Fruit fly (Drosophila melanogaster) whole organism, embryonic: ENCODE data around the gene CG5697.

Experiments used
- Bgb ChIP-seq: fragments of 200-800 bp; sonication (Bioruptor generic); IDR thresholded peaks from 2 replicates; pipeline ENCODE4 v1.3.6; 2022; ENCODE audit warnings: missing biosample characterization, missing genetic modification characterization; ENCODE audit not compliant: partially characterized antibody
- CG1024 ChIP-seq: fragments of 200-800 bp; sonication (Bioruptor generic); IDR thresholded peaks from 2 replicates; pipeline ENCODE4 v1.3.6; 2022; ENCODE audit warnings: missing biosample characterization, missing genetic modification characterization
- CG10267 ChIP-seq: fragments of 200-800 bp; sonication (Bioruptor generic); optimal IDR thresholded peaks from 2 replicates; lab custom pipeline; 2018; ENCODE audit warnings: missing biosample characterization, mild to moderate bottlenecking, missing genetic modification characterization, moderate library complexity
- CG10543 ChIP-seq: fragments of 200-800 bp; sonication (Bioruptor generic); optimal IDR thresholded peaks from 3 replicates; lab custom pipeline; 2017; ENCODE audit warnings: missing biosample characterization, mild to moderate bottlenecking, missing genetic modification characterization, moderate library complexity
- CG11247 ChIP-seq: fragments of 200-800 bp; sonication (Bioruptor generic); IDR thresholded peaks from 2 replicates; pipeline ENCODE4 v1.3.6; 2022; ENCODE audit warnings: missing biosample characterization, missing genetic modification characterization
- CG11504 ChIP-seq: fragments of 200-800 bp; sonication (Bioruptor generic); optimal IDR thresholded peaks from 3 replicates; lab custom pipeline; 2019; ENCODE audit warnings: missing biosample characterization, mild to moderate bottlenecking, missing genetic modification characterization, moderate library complexity
- CG12071 ChIP-seq: fragments of 200-800 bp; sonication (Bioruptor generic); optimal IDR thresholded peaks from 3 replicates; lab custom pipeline; 2018; ENCODE audit warnings: missing biosample characterization, mild to moderate bottlenecking, missing genetic modification characterization
- CG13624 ChIP-seq: fragments of 200-800 bp; sonication (Bioruptor generic); optimal IDR thresholded peaks from 2 replicates; lab custom pipeline; 2016; ENCODE audit warnings: missing biosample characterization, missing genetic modification characterization
- CG13894 ChIP-seq: fragments of 200-800 bp; sonication (Bioruptor generic); optimal IDR thresholded peaks from 3 replicates; lab custom pipeline; 2018; ENCODE audit warnings: missing biosample characterization, mild to moderate bottlenecking, missing genetic modification characterization, moderate library complexity
- CG14860 ChIP-seq: fragments of 200-800 bp; sonication (Bioruptor generic); IDR thresholded peaks from 3 replicates; pipeline ENCODE4 v1.3.6; 2022; ENCODE audit warnings: missing biosample characterization, missing genetic modification characterization; ENCODE audit not compliant: partially characterized antibody
- CG16813 ChIP-seq: fragments of 200-800 bp; sonication (Bioruptor generic); IDR thresholded peaks from 3 replicates; pipeline ENCODE4 v1.3.6; 2022; ENCODE audit warnings: missing biosample characterization, missing genetic modification characterization; ENCODE audit not compliant: partially characterized antibody
- CG2199 ChIP-seq: fragments of 200-800 bp; sonication (Bioruptor generic); IDR thresholded peaks from 3 replicates; pipeline ENCODE4 v1.3.6; 2022; ENCODE audit warnings: missing biosample characterization, missing genetic modification characterization
- CG2202 ChIP-seq: fragments of 200-800 bp; sonication (Bioruptor generic); optimal IDR thresholded peaks from 2 replicates; lab custom pipeline; 2018; ENCODE audit warnings: missing biosample characterization, mild to moderate bottlenecking, missing genetic modification characterization
- CG2875 ChIP-seq: fragments of 200-800 bp; sonication (Bioruptor generic); optimal IDR thresholded peaks from 2 replicates; lab custom pipeline; 2017; ENCODE audit warnings: missing biosample characterization, mild to moderate bottlenecking, missing genetic modification characterization, missing genetic modification reagents
- CG30020 ChIP-seq: fragments of 200-800 bp; optimal IDR thresholded peaks from 2 replicates; lab custom pipeline; 2019; ENCODE audit warnings: missing biosample characterization, mild to moderate bottlenecking, missing genetic modification characterization, moderate library complexity
- CG3407 ChIP-seq: fragments of 200-800 bp; sonication (Bioruptor generic); optimal IDR thresholded peaks from 2 replicates; lab custom pipeline; 2018; ENCODE audit warnings: missing biosample characterization, mild to moderate bottlenecking, missing genetic modification characterization
- CG4328 ChIP-seq: fragments of 200-800 bp; sonication (Bioruptor generic); optimal IDR thresholded peaks from 3 replicates; lab custom pipeline; 2017; ENCODE audit warnings: missing biosample characterization, missing genetic modification reagents, missing genetic modification characterization
- CG7372 ChIP-seq: fragments of 200-800 bp; sonication (Bioruptor generic); IDR thresholded peaks from 2 replicates; pipeline ENCODE4 v1.3.6; 2022; ENCODE audit warnings: missing biosample characterization, missing genetic modification characterization
- CG7963 ChIP-seq: fragments of 200-800 bp; sonication (Bioruptor generic); IDR thresholded peaks from 3 replicates; pipeline ENCODE4 v1.3.6; 2022; ENCODE audit warnings: missing biosample characterization, missing genetic modification characterization; ENCODE audit not compliant: partially characterized antibody
- Dp ChIP-seq: fragments of 200-800 bp; sonication (Bioruptor generic); optimal IDR thresholded peaks from 2 replicates; lab custom pipeline; 2018; ENCODE audit warnings: missing biosample characterization, mild to moderate bottlenecking, missing genetic modification characterization, moderate library complexity
- GATAe ChIP-seq: fragments of 200-800 bp; sonication (Bioruptor generic); conservative IDR thresholded peaks from 2 replicates; pipeline ENCODE4 v1.3.6; 2022; ENCODE audit warnings: missing biosample characterization, missing genetic modification characterization
- HLHmδ ChIP-seq: fragments of 200-800 bp; sonication (Bioruptor generic); optimal IDR thresholded peaks from 2 replicates; lab custom pipeline; 2018; ENCODE audit warnings: missing biosample characterization, mild to moderate bottlenecking, missing genetic modification characterization, moderate library complexity
- Hr3 ChIP-seq: fragments of 200-800 bp; sonication (Bioruptor generic); optimal IDR thresholded peaks from 3 replicates; lab custom pipeline; 2016; ENCODE audit warnings: missing biosample characterization, missing genetic modification characterization
- Mrtf ChIP-seq: fragments of 200-800 bp; sonication (Bioruptor generic); IDR thresholded peaks from 3 replicates; pipeline ENCODE4 v1.3.6; 2022; ENCODE audit warnings: missing biosample characterization, missing genetic modification characterization
- Neu2 ChIP-seq: fragments of 200-800 bp; sonication (Bioruptor generic); optimal IDR thresholded peaks from 3 replicates; lab custom pipeline; 2016; ENCODE audit warnings: missing biosample characterization, missing genetic modification characterization, borderline replicate concordance
- Oaz ChIP-seq: fragments of 200-800 bp; sonication (Bioruptor generic); IDR thresholded peaks from 2 replicates; pipeline ENCODE4 v1.3.6; 2022; ENCODE audit warnings: missing biosample characterization, missing genetic modification characterization
- Rx ChIP-seq: fragments of 200-800 bp; sonication (Bioruptor generic); IDR thresholded peaks from 2 replicates; pipeline ENCODE4 v1.3.6; 2022; ENCODE audit warnings: missing biosample characterization, missing genetic modification characterization
- Sox100B ChIP-seq: fragments of 200-800 bp; sonication (Bioruptor generic); optimal IDR thresholded peaks from 3 replicates; lab custom pipeline; 2018; ENCODE audit warnings: missing biosample characterization, mild to moderate bottlenecking, missing genetic modification characterization
- ase ChIP-seq: fragments of 200-800 bp; sonication (Bioruptor generic); IDR thresholded peaks from 3 replicates; pipeline ENCODE4 v1.3.6; 2022; ENCODE audit warnings: missing biosample characterization, missing genetic modification characterization
- dmrt99B ChIP-seq: fragments of 200-800 bp; sonication (Bioruptor generic); optimal IDR thresholded peaks from 2 replicates; lab custom pipeline; 2018; ENCODE audit warnings: missing biosample characterization, mild to moderate bottlenecking, missing genetic modification characterization, moderate library complexity
- en ChIP-seq: fragments of 200-800 bp; sonication (Bioruptor generic); optimal IDR thresholded peaks from 2 replicates; lab custom pipeline; 2016; ENCODE audit warnings: missing biosample characterization, missing genetic modification characterization
- gce ChIP-seq: fragments of 200-800 bp; sonication (Bioruptor generic); IDR thresholded peaks from 3 replicates; pipeline ENCODE4 v1.3.6; 2022; ENCODE audit warnings: missing biosample characterization, missing genetic modification characterization
- grn ChIP-seq: fragments of 200-800 bp; sonication (Bioruptor generic); optimal IDR thresholded peaks from 3 replicates; lab custom pipeline; 2017; ENCODE audit warnings: missing biosample characterization, missing genetic modification characterization
- ind ChIP-seq: fragments of 200-800 bp; sonication (Bioruptor generic); optimal IDR thresholded peaks from 3 replicates; lab custom pipeline; 2016; ENCODE audit warnings: missing biosample characterization, missing genetic modification characterization
- klu ChIP-seq: fragments of 200-800 bp; sonication (Bioruptor generic); IDR thresholded peaks from 2 replicates; pipeline ENCODE4 v1.3.6; 2022; ENCODE audit warnings: missing biosample characterization, missing genetic modification characterization
- nerfin-2 ChIP-seq: fragments of 200-800 bp; sonication (Bioruptor generic); IDR thresholded peaks from 2 replicates; pipeline ENCODE4 v1.3.6; 2022; ENCODE audit warnings: missing biosample characterization, missing genetic modification characterization; ENCODE audit not compliant: partially characterized antibody
- p53 ChIP-seq: fragments of 200-800 bp; sonication (Bioruptor generic); optimal IDR thresholded peaks from 2 replicates; lab custom pipeline; 2016; ENCODE audit warnings: missing biosample characterization, missing genetic modification characterization
- phol ChIP-seq: fragments of 200-800 bp; sonication (Bioruptor generic); optimal IDR thresholded peaks from 3 replicates; lab custom pipeline; 2018; ENCODE audit warnings: missing biosample characterization, mild to moderate bottlenecking, missing genetic modification characterization, moderate library complexity
- pzg ChIP-seq: fragments of 200-800 bp; sonication (Bioruptor generic); optimal IDR thresholded peaks from 3 replicates; lab custom pipeline; 2018; ENCODE audit warnings: missing biosample characterization, mild to moderate bottlenecking, missing genetic modification characterization, moderate library complexity
- run ChIP-seq: fragments of 200-800 bp; sonication (Bioruptor generic); optimal IDR thresholded peaks from 3 replicates; lab custom pipeline; 2018; ENCODE audit warnings: missing biosample characterization, mild to moderate bottlenecking, missing genetic modification characterization
- schlank ChIP-seq: fragments of 200-800 bp; sonication (Bioruptor generic); optimal IDR thresholded peaks from 2 replicates; lab custom pipeline; 2018; ENCODE audit warnings: missing biosample characterization, mild to moderate bottlenecking, missing genetic modification characterization
- sima ChIP-seq: fragments of 200-800 bp; sonication (Bioruptor generic); optimal IDR thresholded peaks from 2 replicates; lab custom pipeline; 2016; ENCODE audit warnings: missing biosample characterization, missing genetic modification characterization
- trem ChIP-seq: fragments of 200-800 bp; optimal IDR thresholded peaks from 3 replicates; lab custom pipeline; 2019; ENCODE audit warnings: missing biosample characterization, mild to moderate bottlenecking, missing genetic modification characterization, moderate library complexity
- vnd ChIP-seq: fragments of 200-800 bp; sonication (Bioruptor generic); IDR thresholded peaks from 3 replicates; pipeline ENCODE4 v1.3.6; 2022; ENCODE audit warnings: missing biosample characterization, missing genetic modification characterization; ENCODE audit not compliant: partially characterized antibody
- wdn ChIP-seq: fragments of 200-800 bp; sonication (Bioruptor generic); IDR thresholded peaks from 2 replicates; pipeline ENCODE4 v1.3.6; 2022; ENCODE audit warnings: missing biosample characterization, missing genetic modification characterization
- wek ChIP-seq: fragments of 200-800 bp; sonication (Bioruptor generic); optimal IDR thresholded peaks from 3 replicates; lab custom pipeline; 2018; ENCODE audit warnings: missing biosample characterization, mild to moderate bottlenecking, missing genetic modification characterization, moderate library complexity
- yki ChIP-seq: fragments of >200 bp; optimal IDR thresholded peaks from 3 replicates; lab custom pipeline; 2018
- zen2 ChIP-seq: fragments of 200-800 bp; sonication (Bioruptor generic); IDR thresholded peaks from 3 replicates; pipeline ENCODE4 v1.3.6; 2022; ENCODE audit warnings: missing biosample characterization, missing genetic modification characterization; ENCODE audit not compliant: partially characterized antibody

The CG5697 gene

DNA sequence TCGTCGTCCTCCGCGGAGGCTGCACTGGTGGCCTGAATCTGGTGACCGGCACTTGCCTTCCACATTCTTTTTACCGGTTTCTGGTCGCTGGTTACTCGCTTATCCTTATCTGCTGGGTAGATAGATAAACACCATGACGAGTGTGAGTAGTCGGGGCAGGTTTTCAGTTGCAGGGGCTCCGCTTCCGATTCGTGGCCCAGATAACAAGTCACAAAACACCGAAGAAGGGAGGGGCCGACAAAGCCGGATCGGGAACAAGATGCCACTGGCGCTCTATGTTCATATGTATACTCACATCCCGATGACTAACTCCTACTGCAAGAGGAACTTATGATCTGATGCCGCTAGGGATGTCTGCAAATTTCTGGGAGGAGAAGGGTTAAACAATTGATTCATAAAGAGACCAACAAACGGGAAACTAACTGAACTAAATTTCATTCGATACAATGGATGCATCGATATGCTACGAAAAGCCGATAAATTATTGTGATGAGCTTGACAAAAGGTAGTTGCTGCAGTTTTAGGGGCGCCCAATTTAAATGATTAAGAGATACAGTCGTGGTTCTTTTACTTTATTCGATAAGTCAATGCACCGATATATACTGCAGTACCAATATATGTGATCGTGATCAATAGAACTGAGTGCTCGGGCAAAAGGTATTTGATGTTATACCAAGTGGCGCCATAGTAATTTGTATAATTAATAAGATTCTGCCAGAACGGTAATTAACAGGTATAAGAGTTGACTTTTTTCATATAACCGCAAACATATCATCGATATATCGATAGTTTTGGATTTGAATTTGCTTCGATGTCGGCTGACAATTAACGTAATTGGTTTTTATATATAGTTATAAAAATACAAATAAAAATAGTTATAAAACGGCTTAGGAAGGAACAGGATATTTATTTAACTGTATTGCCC is 48.5 kb downstream of the CG5697 start, which contains the start of gene Cortactin (continued):
- peak; percentile 93 for TF ChIP-seq zen2 (GFP tag; lab: Robert Waterston, UW)
- peak; percentile 92 for TF ChIP-seq CG16813 (GFP tag; lab: Robert Waterston, UW)
- no peak for TF ChIP-seq CG2202 (tag; lab: Kevin White, UChicago)
- TF ChIP-seq Neu2: peak; percentile 98
- no peak for TF ChIP-seq CG12071 (GFP tag; lab: Kevin White, UChicago)
- TF ChIP-seq CG7963 (GFP tag; lab: Robert Waterston, UW): peak; percentile 86
- TF ChIP-seq CG10267 (tag; lab: Kevin White, UChicago): peak; percentile 33
- TF ChIP-seq CG1024 (GFP tag; lab: Robert Waterston, UW): no peak
- TF ChIP-seq p53 (GFP tag; lab: Kevin White, UChicago): no peak
- no peak for TF ChIP-seq Rx (GFP tag; lab: Robert Waterston, UW)
- TF ChIP-seq vnd (GFP tag; lab: Robert Waterston, UW): peak; percentile 82
- TF ChIP-seq CG4328 (GFP tag; lab: Kevin White, UChicago): no peak
- TF ChIP-seq CG11504 (tag; lab: Kevin White, UChicago): no peak
- no peak for TF ChIP-seq CG10543 (GFP tag; lab: Kevin White, UChicago)
- TF ChIP-seq HLHmδ (GFP tag; lab: Kevin White, UChicago): no peak
- TF ChIP-seq yki: no peak
- TF ChIP-seq GATAe (GFP tag; lab: Robert Waterston, UW): 0 out of 2 replicates have a peak, but pooled peaks have one; percentile 11
- no peak for TF ChIP-seq CG2875 (GFP tag; lab: Kevin White, UChicago)
- peak; percentile 44; the same call in 1 of the 3 replicates for TF ChIP-seq CG2199 (GFP tag; lab: Robert Waterston, UW)
- no peak for TF ChIP-seq wek (GFP tag; lab: Kevin White, UChicago)
- no peak; the same call in 2 of the 3 replicates for TF ChIP-seq gce (GFP tag; lab: Robert Waterston, UW)
- no peak for TF ChIP-seq en (GFP tag; lab: Kevin White, UChicago)
- peak; percentile 84 for TF ChIP-seq nerfin-2
- TF ChIP-seq Hr3 (GFP tag; lab: Kevin White, UChicago): peak; percentile 5
- TF ChIP-seq wdn (GFP tag; lab: Robert Waterston, UW): no peak
- TF ChIP-seq sima: no peak
- TF ChIP-seq CG14860: peak; percentile 86
- TF ChIP-seq pzg: peak; percentile 94
- TF ChIP-seq CG30020 (tag; lab: Kevin White, UChicago): peak; percentile 13
- TF ChIP-seq Dp: peak; percentile 99
- no peak for TF ChIP-seq ase
- no peak for TF ChIP-seq Sox100B (GFP tag; lab: Kevin White, UChicago)
- no peak for TF ChIP-seq CG7372
- TF ChIP-seq grn: peak; percentile 95
- no peak for TF ChIP-seq klu
- TF ChIP-seq CG13624: peak; percentile 22
- peak; percentile 94 for TF ChIP-seq Bgb (GFP tag; lab: Robert Waterston, UW)
- TF ChIP-seq CG11247 (GFP tag; lab: Robert Waterston, UW): no peak
- peak; percentile 32 for TF ChIP-seq phol
- no peak for TF ChIP-seq run (tag; lab: Kevin White, UChicago)
- peak; percentile 51 for TF ChIP-seq CG13894
- TF ChIP-seq Oaz (GFP tag; lab: Robert Waterston, UW): no peak
- no peak for TF ChIP-seq CG3407 (GFP tag; lab: Kevin White, UChicago)
- TF ChIP-seq ind (GFP tag; lab: Kevin White, UChicago): no peak
- TF ChIP-seq Mrtf (GFP tag; lab: Robert Waterston, UW): no peak
- no peak for TF ChIP-seq dmrt99B
- TF ChIP-seq schlank: no peak
- TF ChIP-seq trem (tag; lab: Kevin White, UChicago): peak; percentile 57
